Fruit fly (Drosophila melanogaster) whole organism, pupa: Measurements from ENCODE around the gene CG9784.

Experiments used
- CG13204 ChIP-seq: fragments of 200-800 bp; sonication (Bioruptor generic); optimal IDR thresholded peaks from 2 replicates; lab custom pipeline; 2018; ENCODE audit warnings: missing biosample characterization, mild to moderate bottlenecking, missing genetic modification characterization, moderate library complexity
- CG15710 ChIP-seq: fragments of 200-800 bp; sonication (Bioruptor generic); optimal IDR thresholded peaks from 2 replicates; lab custom pipeline; 2018; ENCODE audit warnings: missing biosample characterization, mild to moderate bottlenecking, missing genetic modification characterization, moderate library complexity
- CG17806 ChIP-seq: fragments of 200-800 bp; sonication (Bioruptor generic); optimal IDR thresholded peaks from 2 replicates; lab custom pipeline; 2018; ENCODE audit warnings: missing biosample characterization, mild to moderate bottlenecking, missing genetic modification characterization, moderate library complexity
- CG4496 ChIP-seq: fragments of 200-800 bp; sonication (Bioruptor generic); IDR thresholded peaks from 3 replicates; pipeline ENCODE4 v1.3.6; 2022; ENCODE audit warnings: missing biosample characterization, missing genetic modification characterization
- Ets98B ChIP-seq: fragments of 200-800 bp; sonication (Bioruptor generic); IDR thresholded peaks from 2 replicates; pipeline ENCODE4 v1.3.6; 2022; ENCODE audit warnings: missing biosample characterization, missing genetic modification characterization

DNA sequence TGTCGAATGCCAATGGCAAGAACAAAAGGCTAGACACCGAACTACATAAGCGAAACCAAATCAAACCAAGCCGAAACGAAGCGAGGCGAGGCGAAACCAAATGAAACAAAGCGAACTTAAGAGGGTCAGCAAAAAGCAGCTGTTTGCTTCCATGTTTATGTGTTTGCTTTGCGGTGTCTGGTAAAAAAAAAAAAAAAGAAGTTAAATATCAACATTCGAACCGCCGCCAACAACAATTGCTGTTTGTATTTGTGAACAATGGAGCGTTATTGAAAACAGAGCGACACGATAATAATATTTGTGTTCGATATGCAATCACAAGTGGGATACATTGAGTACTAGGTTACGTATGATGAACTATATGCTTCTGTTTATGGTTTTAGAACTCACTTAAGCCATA, 25.4 kb downstream of the CG9784 start:
- TF ChIP-seq CG4496 (GFP tag; lab: Robert Waterston, UW) (no peak), CG15710 (tag; lab: Kevin White, UChicago) (no peak), CG13204 (peak; percentile 33), CG17806 (tag; lab: Kevin White, UChicago) (no peak), Ets98B (GFP tag; lab: Robert Waterston, UW) (no peak)
